Worm (Caenorhabditis elegans) whole organism, L4 larva: ENCODE results near the gene M6.4.

Experiments used
- F37D6.2 ChIP-seq: sonication (generic microtip); optimal IDR thresholded peaks from 2 replicates; lab custom pipeline; 2016; ENCODE audit warnings: mild to moderate bottlenecking, missing genetic modification characterization, missing compliant biosample characterization
- F49E8.2 ChIP-seq: sonication (generic microtip); optimal IDR thresholded peaks from 2 replicates; lab custom pipeline; 2016; ENCODE audit warnings: missing compliant biosample characterization, mild to moderate bottlenecking, missing genetic modification characterization, borderline replicate concordance
- R02D3.7 ChIP-seq: fragments of 150-350 bp; sonication (generic microtip); optimal IDR thresholded peaks from 3 replicates; lab custom pipeline; 2014; ENCODE audit warnings: missing biosample characterization, missing genetic modification characterization
- Y48G9A.11 ChIP-seq: fragments of 200-800 bp; sonication (Bioruptor generic); IDR thresholded peaks from 2 replicates; pipeline ENCODE4 v1.3.6; 2022; ENCODE audit warnings: missing genetic modification reagents, missing genetic modification characterization, missing compliant biosample characterization
- ZK337.2 ChIP-seq: fragments of 200-800 bp; sonication (Bioruptor generic); IDR thresholded peaks from 2 replicates; pipeline ENCODE4 v1.3.6; 2022; ENCODE audit warnings: missing genetic modification reagents, missing genetic modification characterization, missing compliant biosample characterization
- ZK546.5 ChIP-seq, 2 experiments: sonication (generic microtip); optimal IDR thresholded peaks; 2 replicates each; lab custom pipeline; 2017; ENCODE audit warnings: missing biosample characterization in 2 of 2, missing genetic modification characterization in 2 of 2
- aha-1 ChIP-seq: fragments of 150-350 bp; peaks from one replicate; lab custom pipeline; 2014; ENCODE audit warnings: missing biosample characterization, missing genetic modification characterization
- ceh-32 ChIP-seq: sonication (generic microtip); optimal IDR thresholded peaks from 2 replicates; lab custom pipeline; 2016; ENCODE audit warnings: mild to moderate bottlenecking, missing genetic modification characterization, missing compliant biosample characterization; ENCODE audit not compliant: poor library complexity
- ceh-82 ChIP-seq: sonication (generic microtip); optimal IDR thresholded peaks from 2 replicates; lab custom pipeline; 2017; ENCODE audit warnings: missing biosample characterization, missing genetic modification characterization
- ces-1 ChIP-seq: fragments of 150-350 bp; sonication (generic microtip); optimal IDR thresholded peaks from 4 replicates; lab custom pipeline; 2014; ENCODE audit warnings: missing biosample characterization, missing genetic modification reagents, missing genetic modification characterization
- dmd-6 ChIP-seq: fragments of 200-800 bp; sonication (Bioruptor generic); IDR thresholded peaks from 2 replicates; pipeline ENCODE4 v1.3.6; 2022; ENCODE audit warnings: missing genetic modification reagents, missing genetic modification characterization, missing compliant biosample characterization
- dve-1 ChIP-seq: sonication (generic microtip); optimal IDR thresholded peaks from 2 replicates; lab custom pipeline; 2017; ENCODE audit warnings: antibody characterized with exemption, mild to moderate bottlenecking, missing genetic modification characterization, missing compliant biosample characterization; ENCODE audit not compliant: insufficient read depth
- egl-27 ChIP-seq: sonication (generic microtip); optimal IDR thresholded peaks from 3 replicates; lab custom pipeline; 2017; ENCODE audit warnings: missing biosample characterization, missing genetic modification reagents, missing genetic modification characterization
- hlh-11 ChIP-seq: fragments of 200-800 bp; sonication (Bioruptor generic); optimal IDR thresholded peaks from 2 replicates; lab custom pipeline; 2018; ENCODE audit warnings: mild to moderate bottlenecking, missing genetic modification characterization, missing compliant biosample characterization
- jun-1 ChIP-seq: fragments of 150-350 bp; optimal IDR thresholded peaks from 2 replicates; lab custom pipeline; 2014; ENCODE audit warnings: missing biosample characterization, missing genetic modification reagents, missing genetic modification characterization
- lin-15B ChIP-seq: fragments of 150-350 bp; sonication (generic microtip); optimal IDR thresholded peaks from 3 replicates; lab custom pipeline; 2014; ENCODE audit warnings: missing biosample characterization, missing genetic modification characterization
- lin-39 ChIP-seq: fragments of 150-350 bp; optimal IDR thresholded peaks from 2 replicates; lab custom pipeline; 2014; ENCODE audit warnings: missing biosample characterization, missing genetic modification reagents, missing genetic modification characterization
- lir-3 ChIP-seq: sonication (generic microtip); optimal IDR thresholded peaks from 2 replicates; lab custom pipeline; 2016; ENCODE audit warnings: mild to moderate bottlenecking, missing genetic modification characterization, missing compliant biosample characterization
- madf-9 ChIP-seq: fragments of 200-800 bp; sonication (Bioruptor generic); conservative IDR thresholded peaks from 2 replicates; pipeline ENCODE4 v1.3.6; 2022; ENCODE audit warnings: missing genetic modification reagents, missing genetic modification characterization, missing compliant biosample characterization
- mdl-1 ChIP-seq, 2 experiments: fragments of 150-350 bp in 1 of 2; sonication (generic microtip) in 1 of 2; optimal IDR thresholded peaks; 2 replicates each; lab custom pipeline; 2014 to 2017; ENCODE audit warnings: missing biosample characterization in 2 of 2, missing genetic modification characterization in 2 of 2
- mep-1 ChIP-seq: fragments of 150-350 bp; sonication (generic microtip); optimal IDR thresholded peaks from 3 replicates; lab custom pipeline; 2014; ENCODE audit warnings: missing biosample characterization, missing genetic modification characterization
- nhr-25 ChIP-seq: sonication (generic microtip); optimal IDR thresholded peaks from 2 replicates; lab custom pipeline; 2017; ENCODE audit warnings: missing genetic modification characterization, mild to moderate bottlenecking, missing compliant biosample characterization, antibody characterized with exemption, moderate library complexity, borderline replicate concordance; ENCODE audit not compliant: insufficient read depth
- nhr-41 ChIP-seq: fragments of 200-800 bp; sonication (Bioruptor generic); IDR thresholded peaks from 2 replicates; pipeline ENCODE4 v1.3.6; 2022; ENCODE audit warnings: missing genetic modification reagents, missing genetic modification characterization, missing compliant biosample characterization
- nhr-48 ChIP-seq: sonication (generic microtip); optimal IDR thresholded peaks from 2 replicates; lab custom pipeline; 2016; ENCODE audit warnings: mild to moderate bottlenecking, missing genetic modification characterization, missing compliant biosample characterization
- nhr-6 ChIP-seq: fragments of 150-350 bp; optimal IDR thresholded peaks from 2 replicates; lab custom pipeline; 2014; ENCODE audit warnings: missing biosample characterization, missing genetic modification characterization
- nhr-76 ChIP-seq: fragments of 150-350 bp; optimal IDR thresholded peaks from 2 replicates; lab custom pipeline; 2014; ENCODE audit warnings: missing biosample characterization, missing genetic modification characterization
- nhr-77 ChIP-seq: fragments of 150-350 bp; optimal IDR thresholded peaks from 2 replicates; lab custom pipeline; 2014; ENCODE audit warnings: missing biosample characterization, missing genetic modification characterization
- rbr-2 ChIP-seq: sonication (generic microtip); optimal IDR thresholded peaks from 2 replicates; lab custom pipeline; 2016; ENCODE audit warnings: missing genotype, missing genetic modification characterization, missing compliant biosample characterization
- saeg-2 ChIP-seq: fragments of 200-800 bp; sonication (Bioruptor generic); IDR thresholded peaks from 2 replicates; pipeline ENCODE4 v1.3.6; 2022; ENCODE audit warnings: missing genetic modification reagents, missing genetic modification characterization, missing compliant biosample characterization
- snpc-4 ChIP-seq: fragments of 150-350 bp; optimal IDR thresholded peaks from 2 replicates; lab custom pipeline; 2014; ENCODE audit warnings: missing biosample characterization, missing genetic modification characterization
- unc-39 ChIP-seq: sonication (generic microtip); optimal IDR thresholded peaks from 2 replicates; lab custom pipeline; 2017; ENCODE audit warnings: missing biosample characterization, missing genetic modification characterization
- unc-62 ChIP-seq, 3 experiments: fragments of 150-350 bp in 1 of 3; sonication (generic microtip); optimal IDR thresholded peaks in 2 of 3; peaks in 1 of 3; 1 replicate in 1 of 3; 2 replicates in 2 of 3; lab custom pipeline; 2014 to 2017; ENCODE audit warnings: missing biosample characterization in 3 of 3, missing genetic modification characterization in 3 of 3, missing genetic modification reagents in 3 of 3, missing genotype in 1 of 3
- vab-7 ChIP-seq: fragments of 200-800 bp; sonication (Bioruptor generic); IDR thresholded peaks from 2 replicates; pipeline ENCODE4 v1.3.6; 2022; ENCODE audit warnings: missing genetic modification reagents, missing genetic modification characterization, missing compliant biosample characterization

M6.4 gene

DNA sequence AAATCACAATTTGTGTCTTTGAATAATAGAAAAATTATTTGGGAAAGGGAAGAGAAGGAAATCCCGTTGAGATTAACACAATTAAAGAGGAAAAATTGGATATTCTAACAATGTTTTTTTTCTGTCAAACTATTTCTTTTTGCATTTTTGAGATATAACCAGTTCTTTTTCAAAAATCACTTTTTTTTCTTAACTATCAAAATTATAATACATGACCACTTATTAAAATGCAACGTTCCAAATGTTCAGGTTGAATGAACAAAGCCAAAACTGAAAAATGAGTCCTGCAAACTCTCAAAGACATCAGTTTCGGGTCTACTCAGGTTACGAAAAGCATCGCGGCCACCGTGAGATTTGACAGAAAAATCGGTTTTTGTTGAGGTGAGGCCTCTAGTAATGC lies 19.4 kb upstream of the M6.4 start:
- TF ChIP-seq aha-1 (tag; lab: Kevin White, UChicago) (peak; percentile 92), nhr-25 (tag; lab: Kevin White, UChicago) (no peak)

DNA sequence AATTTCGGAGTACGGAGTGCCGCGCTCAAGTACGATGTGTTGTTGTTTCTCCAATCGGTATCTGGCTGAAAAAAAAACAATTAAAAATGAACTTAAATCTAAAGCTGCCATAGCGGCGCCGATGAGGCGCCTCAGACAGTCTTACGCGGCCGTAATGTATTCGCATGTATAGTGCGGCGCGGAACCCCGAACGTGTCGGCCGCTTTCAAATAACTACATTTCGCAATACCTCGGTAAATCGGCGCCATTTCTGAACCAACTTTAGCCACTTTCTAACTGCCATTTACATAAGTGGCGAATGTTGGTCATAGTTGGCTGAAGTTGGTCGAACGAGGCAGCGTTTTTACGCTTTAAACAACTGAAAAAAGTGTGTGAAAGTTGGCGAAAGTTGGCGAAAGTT lies 16.2 kb upstream of the M6.4 start:
- TF ChIP-seq F49E8.2 (tag; lab: Kevin White, UChicago) (no peak), mdl-1 (tag; optimal IDR thresholded peaks at IDR 0.05; lab: Kevin White, UChicago) (no peak), jun-1 (tag; lab: Kevin White, UChicago) (no peak), hlh-11 (tag; lab: Kevin White, UChicago) (no peak), lir-3 (tag; lab: Kevin White, UChicago) (no peak), lin-15B (tag; lab: Kevin White, UChicago) (no peak), aha-1 (tag; lab: Kevin White, UChicago) (no peak), nhr-6 (tag; lab: Kevin White, UChicago) (no peak), R02D3.7 (tag; lab: Kevin White, UChicago) (no peak), F37D6.2 (tag; lab: Kevin White, UChicago) (no peak), mep-1 (no peak)
- TF ChIP-seq, all 104 proteins: peak for 0

DNA sequence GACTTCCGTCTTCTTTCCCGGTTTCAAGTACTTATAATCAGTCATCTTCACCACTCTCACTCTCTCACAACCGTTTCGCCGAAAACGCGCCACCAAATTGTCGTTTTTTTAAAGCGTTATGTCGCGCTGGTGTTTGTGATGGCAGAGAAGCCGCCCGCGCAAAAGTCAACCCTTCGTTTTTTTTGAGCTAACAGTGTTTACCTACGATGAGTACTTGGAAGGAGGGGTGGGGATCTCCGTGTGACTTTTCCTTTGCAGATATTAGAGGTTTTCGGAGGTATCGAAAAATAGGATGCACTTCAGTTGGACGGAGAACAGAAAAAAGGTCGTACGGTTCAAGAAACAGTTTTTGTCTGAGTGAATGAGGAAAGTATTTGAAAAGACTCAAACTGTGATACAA lies 11.3 kb upstream of the M6.4 start:
- peak in 1 of 2 experiments; percentile 9 for TF ChIP-seq unc-62 (GFP tag; optimal IDR thresholded peaks at IDR 0.05 in 1 of 2; lab: Kevin White, UChicago)
- no peak for TF ChIP-seq unc-62 (tag; optimal IDR thresholded peaks at IDR 0.05; lab: Kevin White, UChicago)
- TF ChIP-seq madf-9 (GFP tag; lab: Robert Waterston, UW) = no peak
- TF ChIP-seq, all 104 proteins: peak for 1

DNA sequence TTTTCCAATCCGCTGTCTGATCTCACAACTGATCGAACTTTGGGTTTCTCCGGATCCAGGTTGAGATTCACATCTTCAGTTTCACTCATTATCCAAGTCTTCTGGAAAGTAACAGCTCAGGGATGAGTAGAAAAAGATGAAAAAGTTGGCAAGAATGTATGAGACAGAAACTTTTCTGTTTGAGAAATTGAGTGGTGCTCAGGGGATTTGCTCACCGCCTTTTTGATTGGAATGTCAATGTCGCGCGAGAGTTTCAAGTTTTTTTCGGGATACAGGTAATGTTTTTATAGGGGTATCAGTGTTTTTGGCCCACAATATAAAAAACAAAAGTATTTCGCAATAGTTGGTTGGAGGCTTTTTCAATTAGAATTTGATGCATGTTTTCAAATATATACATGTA lies 7.8 kb upstream of the M6.4 start, which contains the start of gene unc-96:
TSS of gene unc-96 (minus strand) at position 101 of the 400 bp plus-strand sequence.
- no peak for TF ChIP-seq ces-1 (GFP tag; lab: Kevin White, UChicago)
- no peak for TF ChIP-seq ZK546.5 (tag; optimal IDR thresholded peaks at IDR 0.05; lab: Kevin White, UChicago)
- no peak for TF ChIP-seq lin-39 (tag; lab: Kevin White, UChicago)
- TF ChIP-seq dmd-6 (GFP tag; lab: Robert Waterston, UW) = no peak
- TF ChIP-seq nhr-41 (GFP tag; lab: Robert Waterston, UW) = no peak
- no peak for TF ChIP-seq nhr-48 (tag; lab: Kevin White, UChicago)
- no peak for TF ChIP-seq saeg-2 (GFP tag; lab: Robert Waterston, UW)
- no peak for TF ChIP-seq vab-7 (GFP tag; lab: Robert Waterston, UW)
- no peak for TF ChIP-seq madf-9 (GFP tag; lab: Robert Waterston, UW)
- no peak for TF ChIP-seq rbr-2
- no peak for TF ChIP-seq nhr-76
- TF ChIP-seq ceh-82 (tag; lab: Kevin White, UChicago) = no peak
- TF ChIP-seq Y48G9A.11 (GFP tag; lab: Robert Waterston, UW) = no peak
- TF ChIP-seq ZK337.2 (GFP tag; lab: Robert Waterston, UW) = no peak
- TF ChIP-seq unc-39 (tag; lab: Kevin White, UChicago) = no peak
- TF ChIP-seq lin-15B (tag; lab: Kevin White, UChicago) = no peak

DNA sequence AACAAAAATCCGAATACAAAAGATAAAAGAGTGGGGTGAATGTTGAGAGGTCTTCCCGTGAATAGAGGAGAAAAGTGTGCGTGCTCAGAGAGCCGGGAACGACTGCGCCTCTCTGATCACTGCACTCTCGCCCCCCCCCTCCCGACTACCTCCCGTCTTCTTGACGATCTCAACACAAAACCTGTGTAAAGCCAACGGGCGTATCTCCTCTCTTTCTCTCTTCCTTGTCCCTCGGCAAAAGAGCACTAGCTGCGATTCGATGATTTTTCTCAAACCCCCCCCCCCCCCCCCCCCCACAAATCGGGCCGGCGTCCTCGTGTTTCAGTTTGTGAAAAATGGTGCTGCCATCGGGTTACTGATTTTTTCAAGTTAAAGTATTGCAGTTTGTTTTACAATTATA lies 7.3 kb upstream of the M6.4 start:
- TF ChIP-seq dve-1 (tag; lab: Kevin White, UChicago) (no peak), ces-1 (GFP tag; lab: Kevin White, UChicago) (no peak), egl-27 (tag; lab: Kevin White, UChicago) (no peak), dmd-6 (GFP tag; lab: Robert Waterston, UW) (no peak), nhr-48 (tag; lab: Kevin White, UChicago) (no peak), mdl-1 (tag; optimal IDR thresholded peaks at IDR 0.05; lab: Kevin White, UChicago) (no peak), snpc-4 (tag; lab: Kevin White, UChicago) (no peak), nhr-77 (tag; lab: Kevin White, UChicago) (no peak), ceh-32 (tag; lab: Kevin White, UChicago) (no peak), ZK337.2 (GFP tag; lab: Robert Waterston, UW) (no peak)
